Worm (Caenorhabditis elegans): ENCODE data around the gene sgo-1.

Gene sgo-1

DNA sequence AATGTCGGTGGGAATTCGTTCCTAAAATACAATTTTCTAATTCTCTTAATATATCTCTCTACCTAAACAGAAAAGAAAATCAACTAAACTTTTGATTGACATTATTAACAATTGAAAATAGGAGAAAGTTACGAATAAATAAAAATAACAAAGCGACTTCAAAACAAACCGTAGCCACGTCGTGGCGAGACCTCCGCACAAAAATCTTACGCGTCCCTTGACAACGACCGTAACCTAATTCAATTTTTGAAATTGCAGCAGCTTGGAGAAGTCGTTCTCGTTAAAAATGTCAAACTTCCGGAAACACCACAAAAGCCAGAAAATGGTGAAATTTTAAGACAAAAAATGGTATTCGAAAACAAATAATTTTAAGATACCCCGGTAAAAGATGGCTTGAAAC, 32.0 kb downstream of the sgo-1 start:
- no peak for TF ChIP-seq sup-37 (GFP tag; optimal IDR thresholded peaks at IDR 0.05)

DNA sequence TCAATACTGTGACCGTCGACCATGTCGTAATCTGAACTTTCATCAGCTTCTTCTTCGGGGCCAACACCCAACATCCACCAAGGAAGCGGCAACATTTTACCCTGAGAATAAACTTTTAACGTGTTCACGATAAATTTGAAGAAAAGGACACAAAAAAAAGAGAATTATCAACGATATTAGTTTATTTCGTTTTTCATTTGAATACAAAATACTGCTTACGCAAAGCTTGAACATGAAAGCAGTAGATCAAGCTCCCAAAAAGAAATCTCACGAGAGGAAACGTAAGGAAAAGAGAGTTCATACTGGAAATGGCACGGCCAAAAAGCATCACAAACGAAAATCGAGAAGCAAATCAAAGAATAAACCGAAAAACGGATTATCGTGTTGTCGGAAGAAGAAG, 32.5 kb downstream of the sgo-1 start, which contains the start of the genes C46A5.6 and C46A5.1:
Gene C46A5.6, minus strand, starts transcription at position 101 of the 400 bp plus-strand sequence.
Gene C46A5.1, plus strand, starts transcription at position 184 of the 400 bp plus-strand sequence.
- TF ChIP-seq mdl-1 (tag; optimal IDR thresholded peaks at IDR 0.05) (no peak), nhr-76 (tag; optimal IDR thresholded peaks at IDR 0.05) (no peak), snu-23 (GFP tag; optimal IDR thresholded peaks at IDR 0.05) (no peak), pag-3 (tag; optimal IDR thresholded peaks at IDR 0.05; ENCODE audit: borderline replicate concordance, insufficient read depth) (no peak), dpl-1 (GFP tag; optimal IDR thresholded peaks at IDR 0.05) (no peak), nhr-71 (tag; optimal IDR thresholded peaks at IDR 0.05) (no peak), snpc-4 (tag; optimal IDR thresholded peaks at IDR 0.05) (no peak), lin-15B (tag; optimal IDR thresholded peaks at IDR 0.05) (no peak), ces-1 (GFP tag; optimal IDR thresholded peaks at IDR 0.05) (no peak), nhr-19 (GFP tag; conservative IDR thresholded peaks at IDR 0.05) (no peak), nhr-28 (tag; optimal IDR thresholded peaks at IDR 0.05) (no peak), grh-1 (GFP tag; IDR thresholded peaks at IDR 0.05) (no peak)

DNA sequence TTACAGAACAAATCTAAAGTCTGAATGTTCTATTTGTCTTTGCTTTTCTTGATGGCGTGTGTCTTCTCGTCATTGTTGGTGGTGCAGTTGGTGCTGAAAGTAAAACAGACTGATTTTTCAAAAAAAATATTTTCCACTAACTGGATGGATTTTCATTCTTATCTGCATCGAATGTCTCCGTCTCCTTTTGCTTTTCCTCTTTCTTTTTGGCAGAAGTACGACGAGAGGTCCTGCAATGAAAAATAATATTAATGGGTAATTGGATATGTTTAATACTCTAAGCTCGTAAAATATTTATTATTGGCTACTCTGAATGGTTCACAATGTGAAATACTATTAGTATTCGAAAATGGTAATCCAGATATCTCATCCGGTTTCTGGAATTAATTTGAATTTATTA, 36.2 kb downstream of the sgo-1 start, which contains the start of gene del-7:
Gene del-7, plus strand, starts transcription at position 301 of the 400 bp plus-strand sequence.
- no peak for TF ChIP-seq pax-3 (tag; optimal IDR thresholded peaks at IDR 0.05)

DNA sequence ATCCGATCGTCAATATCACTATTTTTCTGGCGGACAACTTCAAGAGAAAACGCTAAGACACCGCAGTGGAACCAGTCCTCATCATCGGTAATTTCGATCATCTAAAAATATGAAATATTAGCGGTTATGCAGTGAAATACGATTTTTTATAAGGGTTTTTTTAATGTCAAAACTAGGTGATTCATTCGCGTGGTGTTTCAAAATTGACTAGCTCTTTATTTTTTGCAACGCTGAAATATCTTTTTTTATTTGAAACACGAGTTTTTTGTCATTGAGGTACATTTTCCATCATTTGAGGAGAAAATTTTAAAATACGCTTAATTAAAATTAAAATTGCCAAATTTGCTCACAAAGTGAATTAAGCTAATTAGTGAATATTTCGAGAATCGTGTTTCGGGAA, 36.8 kb downstream of the sgo-1 start, which contains the start of gene dsb-3:
Gene dsb-3, minus strand, starts transcription at position 101 of the 400 bp plus-strand sequence.
- TF ChIP-seq alr-1 (tag; optimal IDR thresholded peaks at IDR 0.05; ENCODE audit: borderline replicate concordance) (no peak), lin-35 (GFP tag; optimal IDR thresholded peaks at IDR 0.05) (no peak), ceh-82 (tag; optimal IDR thresholded peaks at IDR 0.05) (no peak), ztf-11 (tag; optimal IDR thresholded peaks at IDR 0.05) (no peak), nhr-84 (tag; optimal IDR thresholded peaks at IDR 0.05) (no peak), efl-3 (GFP tag; optimal IDR thresholded peaks at IDR 0.05) (no peak), snu-23 (GFP tag; optimal IDR thresholded peaks at IDR 0.05) (no peak)

- TF ChIP-seq lin-15B (tag; optimal IDR thresholded peaks at IDR 0.05), result no peak
- TF ChIP-seq swsn-7 (tag; optimal IDR thresholded peaks at IDR 0.05), result no peak
- no peak for TF ChIP-seq dsc-1 (tag; optimal IDR thresholded peaks at IDR 0.05)
- no peak for TF ChIP-seq ceh-90 (tag; optimal IDR thresholded peaks at IDR 0.05)
Measured at ce11 chrIV:7757245-7757644, 39.0 kb downstream of the sgo-1 start, which contains the start of gene C46A5.4. TSS of gene C46A5.4 (minus strand) at chrIV:7757345.

DNA sequence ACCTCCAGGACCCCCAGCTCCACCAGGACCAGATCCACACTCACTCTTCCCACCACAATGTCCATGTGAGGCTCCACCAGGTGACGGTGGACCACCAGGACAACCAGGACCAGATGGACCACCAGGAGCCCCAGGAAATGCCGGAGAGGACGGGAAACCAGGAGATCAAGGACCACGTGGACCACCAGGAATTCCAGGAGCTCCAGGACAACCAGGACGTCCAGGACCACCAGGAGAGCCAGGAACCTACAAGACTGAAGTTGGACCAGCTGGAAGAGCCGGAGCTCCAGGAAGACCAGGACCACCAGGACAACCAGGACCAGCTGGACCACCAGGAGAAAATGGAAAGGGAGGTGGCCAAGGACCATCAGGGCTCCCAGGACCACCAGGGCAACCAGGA, 42.2 kb downstream of the sgo-1 start:
- no peak for TF ChIP-seq vab-15 (tag; optimal IDR thresholded peaks at IDR 0.05)
- no peak for TF ChIP-seq dpl-1 (GFP tag; optimal IDR thresholded peaks at IDR 0.05)
- no peak for TF ChIP-seq sup-37 (GFP tag; optimal IDR thresholded peaks at IDR 0.05)
- TF ChIP-seq C34B4.2 (tag; optimal IDR thresholded peaks at IDR 0.05), result no peak
- TF ChIP-seq lir-3 (tag; optimal IDR thresholded peaks at IDR 0.05; ENCODE audit: poor library complexity), result no peak
- TF ChIP-seq pax-3 (tag; optimal IDR thresholded peaks at IDR 0.05), result no peak
- no peak for TF ChIP-seq ceh-63 (GFP tag; optimal IDR thresholded peaks at IDR 0.05)
- no peak for TF ChIP-seq aha-1 (tag; optimal IDR thresholded peaks at IDR 0.05)
- TF ChIP-seq efl-3 (GFP tag; optimal IDR thresholded peaks at IDR 0.05), result no peak
- TF ChIP-seq lin-14 (GFP tag; optimal IDR thresholded peaks at IDR 0.05), result no peak
- no peak for TF ChIP-seq ztf-4 (tag; optimal IDR thresholded peaks at IDR 0.05)
- no peak for TF ChIP-seq nhr-19 (GFP tag; conservative IDR thresholded peaks at IDR 0.05)
- TF ChIP-seq swsn-7 (tag; optimal IDR thresholded peaks at IDR 0.05), result no peak
- no peak for TF ChIP-seq mab-9 (GFP tag; IDR thresholded peaks at IDR 0.05)
- no peak for TF ChIP-seq nhr-71 (tag; optimal IDR thresholded peaks at IDR 0.05)
- TF ChIP-seq alr-1 (tag; optimal IDR thresholded peaks at IDR 0.05; ENCODE audit: borderline replicate concordance), result no peak
- no peak for TF ChIP-seq ztf-11 (tag; optimal IDR thresholded peaks at IDR 0.05)
